Worm (Caenorhabditis elegans): Measurements from ENCODE around the gene F57G9.7.
A peak's percentile ranks its signal among the peaks of the same experiment; 100 is the strongest.

Gene F57G9.7

DNA sequence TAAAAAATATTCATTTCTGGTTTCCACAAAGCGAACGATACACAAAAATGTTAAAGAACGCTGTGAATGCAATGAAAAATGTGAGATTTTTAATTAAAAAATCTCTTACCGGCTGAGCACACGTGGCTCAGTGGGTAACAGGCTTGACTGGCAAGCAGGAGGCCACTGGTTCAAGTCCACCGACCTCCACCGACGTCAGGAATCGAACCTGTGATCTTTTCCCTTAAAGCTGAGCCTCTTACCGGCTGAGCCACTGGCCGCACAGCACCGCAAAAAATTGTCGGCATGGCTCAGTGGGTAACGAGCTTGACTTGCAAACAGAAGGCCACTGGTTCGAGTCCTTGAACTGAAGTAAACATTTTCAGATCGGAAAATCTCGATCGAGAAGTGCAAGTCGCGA is 52.8 kb downstream of the F57G9.7 start, which contains the start of gene C44C11.6 (continued):
- TF ChIP-seq snpc-1.3 (tag; optimal IDR thresholded peaks at IDR 0.05; ENCODE audit: insufficient read depth) (no peak), rpc-1 (optimal IDR thresholded peaks at IDR 0.05) (no peak), rpc-1 (tag; optimal IDR thresholded peaks at IDR 0.05) (peak; percentile 48), Y53G8AR.9 (GFP tag; conservative IDR thresholded peaks at IDR 0.05) (no peak), ceh-58 (GFP tag; IDR thresholded peaks at IDR 0.05) (no peak), hmg-20 (GFP tag; IDR thresholded peaks at IDR 0.05) (no peak), let-526 (GFP tag; IDR thresholded peaks at IDR 0.05) (no peak), Y56A3A.18 (GFP tag; IDR thresholded peaks at IDR 0.05) (no peak), ceh-40 (GFP tag; IDR thresholded peaks at IDR 0.05) (no peak), lsy-27 (tag; optimal IDR thresholded peaks at IDR 0.05; ENCODE audit: borderline replicate concordance, insufficient read depth) (no peak), chd-7 (tag; optimal IDR thresholded peaks at IDR 0.05) (peak; percentile 4), nfyb-1 (GFP tag; IDR thresholded peaks at IDR 0.05) (no peak), zfh-2 (GFP tag; conservative IDR thresholded peaks at IDR 0.05) (peak; percentile 83), lin-54 (GFP tag; optimal IDR thresholded peaks at IDR 0.05) (no peak), lsl-1 (GFP tag; optimal IDR thresholded peaks at IDR 0.05) (no peak), D2030.7 (GFP tag; IDR thresholded peaks at IDR 0.05) (no peak), rec-8 (tag; optimal IDR thresholded peaks at IDR 0.05) (no peak), ztf-26 (tag; optimal IDR thresholded peaks at IDR 0.05) (no peak), ztf-6 (GFP tag; IDR thresholded peaks at IDR 0.05) (no peak), sdz-38 (tag; optimal IDR thresholded peaks at IDR 0.05) (no peak), madf-6 (GFP tag; IDR thresholded peaks at IDR 0.05) (no peak), cebp-2 (GFP tag; IDR thresholded peaks at IDR 0.05) (no peak), bed-2 (GFP tag; IDR thresholded peaks at IDR 0.05) (no peak), lin-35 (GFP tag; optimal IDR thresholded peaks at IDR 0.05) (no peak), C17E4.6 (GFP tag; IDR thresholded peaks at IDR 0.05) (no peak), B0035.1 (tag; optimal IDR thresholded peaks at IDR 0.05) (no peak), pha-4 (tag; optimal IDR thresholded peaks at IDR 0.05) (no peak), ets-4 (GFP tag; optimal IDR thresholded peaks at IDR 0.05) (no peak), bed-1 (GFP tag; IDR thresholded peaks at IDR 0.05) (no peak), hsf-1 (GFP tag; IDR thresholded peaks at IDR 0.05) (0 out of 2 replicates have a peak, but pooled peaks have one; percentile 24), C06A6.2 (GFP tag; conservative IDR thresholded peaks at IDR 0.05) (no peak), nhr-90 (tag; optimal IDR thresholded peaks at IDR 0.05) (no peak), dox-1 (GFP tag; IDR thresholded peaks at IDR 0.05) (0 out of 2 replicates have a peak, but pooled peaks have one; percentile 30), lag-1 (GFP tag; IDR thresholded peaks at IDR 0.05) (0 out of 2 replicates have a peak, but pooled peaks have one; percentile 53), die-1 (tag; optimal IDR thresholded peaks at IDR 0.05) (no peak), fkh-3 (tag; optimal IDR thresholded peaks at IDR 0.05) (no peak), athp-1 (tag; optimal IDR thresholded peaks at IDR 0.05) (no peak), Y53F4B.3 (GFP tag; IDR thresholded peaks at IDR 0.05) (no peak), somi-1 (GFP tag; optimal IDR thresholded peaks at IDR 0.05) (no peak), mel-28 (tag; optimal IDR thresholded peaks at IDR 0.05; ENCODE audit: borderline replicate concordance) (no peak), F52B5.7 (tag; optimal IDR thresholded peaks at IDR 0.05) (peak; percentile 64), ccch-3 (GFP tag; optimal IDR thresholded peaks at IDR 0.05) (no peak), ztf-25 (GFP tag; IDR thresholded peaks at IDR 0.05) (no peak), attf-3 (GFP tag; conservative IDR thresholded peaks at IDR 0.05) (no peak), cebp-1 (GFP tag; IDR thresholded peaks at IDR 0.05) (no peak), cebp-1 (tag; optimal IDR thresholded peaks at IDR 0.05) (peak; percentile 12), nhr-179 (tag; optimal IDR thresholded peaks at IDR 0.05) (no peak), B0019.2 (GFP tag; conservative IDR thresholded peaks at IDR 0.05) (no peak), madf-10 (tag; optimal IDR thresholded peaks at IDR 0.05) (no peak), F37B4.10 (GFP tag; IDR thresholded peaks at IDR 0.05) (0 out of 2 replicates have a peak, but pooled peaks have one; percentile 33)
